Worm (Caenorhabditis elegans): Measurements from ENCODE around the gene T19D2.3.

- TF ChIP-seq fos-1 (tag; optimal IDR thresholded peaks at IDR 0.05) (no peak), crh-2 (tag; optimal IDR thresholded peaks at IDR 0.05) (no peak), ztf-4 (tag; optimal IDR thresholded peaks at IDR 0.05) (no peak), ceh-82 (tag; optimal IDR thresholded peaks at IDR 0.05) (no peak), ceh-16 (tag; optimal IDR thresholded peaks at IDR 0.05) (no peak), lin-11 (tag; optimal IDR thresholded peaks at IDR 0.05) (no peak), nhr-10 (tag; optimal IDR thresholded peaks at IDR 0.05) (no peak), ama-1 (optimal IDR thresholded peaks at IDR 0.05) (no peak), elt-1 (tag; optimal IDR thresholded peaks at IDR 0.05) (no peak), R02D3.7 (tag; optimal IDR thresholded peaks at IDR 0.05) (no peak), mdl-1 (tag; optimal IDR thresholded peaks at IDR 0.05) (no peak), unc-39 (tag; optimal IDR thresholded peaks at IDR 0.05) (no peak)
Measured at ce11 chrX:3901389-3901788, 37.7 kb upstream of the T19D2.3 start.
